Fruit fly (Drosophila melanogaster) whole organism, embryonic: ENCODE measurements around the gene Spn27A.
A peak's percentile ranks its signal among the peaks of the same experiment; 100 is the strongest.

Experiments
- C15 ChIP-seq: fragments of 200-800 bp; sonication (Bioruptor generic); IDR thresholded peaks from 3 replicates; pipeline ENCODE4 v1.3.6; 2022; ENCODE audit warnings: missing biosample characterization, missing genetic modification characterization
- CG10209 ChIP-seq: fragments of 200-800 bp; sonication (Bioruptor generic); optimal IDR thresholded peaks from 3 replicates; lab custom pipeline; 2017; ENCODE audit warnings: missing biosample characterization, mild to moderate bottlenecking, missing genetic modification characterization, missing genetic modification reagents
- CG10462 ChIP-seq: fragments of 200-800 bp; sonication (Bioruptor generic); optimal IDR thresholded peaks from 2 replicates; lab custom pipeline; 2016; ENCODE audit warnings: missing biosample characterization, missing genetic modification characterization
- CG10565 ChIP-seq: fragments of 200-800 bp; sonication (Bioruptor generic); optimal IDR thresholded peaks from 3 replicates; lab custom pipeline; 2016; ENCODE audit warnings: missing biosample characterization, mild to moderate bottlenecking, missing genetic modification characterization
- CG12219 ChIP-seq: fragments of 200-800 bp; sonication (Bioruptor generic); optimal IDR thresholded peaks from 3 replicates; lab custom pipeline; 2018; ENCODE audit warnings: missing biosample characterization, mild to moderate bottlenecking, missing genetic modification characterization
- CG12236 ChIP-seq: fragments of 200-800 bp; sonication (Bioruptor generic); optimal IDR thresholded peaks from 2 replicates; lab custom pipeline; 2016; ENCODE audit warnings: missing biosample characterization, missing genetic modification characterization
- CG1602 ChIP-seq: fragments of 200-800 bp; sonication (Bioruptor generic); optimal IDR thresholded peaks from 3 replicates; lab custom pipeline; 2016; ENCODE audit warnings: missing biosample characterization, missing genetic modification characterization
- CG1792 ChIP-seq: fragments of 200-800 bp; sonication (Bioruptor generic); optimal IDR thresholded peaks from 2 replicates; lab custom pipeline; 2016; ENCODE audit warnings: missing biosample characterization, missing genetic modification characterization
- CG18599 ChIP-seq: fragments of 200-800 bp; sonication (Bioruptor generic); optimal IDR thresholded peaks from 3 replicates; lab custom pipeline; 2017; ENCODE audit warnings: missing biosample characterization, missing genetic modification characterization, mild to moderate bottlenecking, moderate library complexity, missing genetic modification reagents
- CG31224 ChIP-seq: fragments of 200-800 bp; sonication (Bioruptor generic); IDR thresholded peaks from 2 replicates; pipeline ENCODE4 v1.3.6; 2022; ENCODE audit warnings: missing biosample characterization, missing genetic modification characterization
- CG4854 ChIP-seq: fragments of 200-800 bp; sonication (Bioruptor generic); optimal IDR thresholded peaks from 2 replicates; lab custom pipeline; 2016; ENCODE audit warnings: missing biosample characterization, missing genetic modification characterization, inconsistent platforms
- CG5180 ChIP-seq: fragments of 200-800 bp; sonication (Bioruptor generic); optimal IDR thresholded peaks from 3 replicates; lab custom pipeline; 2017; ENCODE audit warnings: missing biosample characterization, missing genetic modification characterization, mild to moderate bottlenecking, moderate library complexity, missing genetic modification reagents
- CG5245 ChIP-seq: fragments of 200-800 bp; sonication (Bioruptor generic); optimal IDR thresholded peaks from 3 replicates; lab custom pipeline; 2016; ENCODE audit warnings: missing biosample characterization, missing genetic modification characterization
- CG6689 ChIP-seq: fragments of 200-800 bp; sonication (Bioruptor generic); IDR thresholded peaks from 2 replicates; pipeline ENCODE4 v1.3.6; 2022; ENCODE audit warnings: missing biosample characterization, missing genetic modification characterization
- CG7357 ChIP-seq: fragments of 200-800 bp; sonication (Bioruptor generic); IDR thresholded peaks from 3 replicates; pipeline ENCODE4 v1.3.6; 2022; ENCODE audit warnings: missing biosample characterization, missing genetic modification characterization
- CG7963 ChIP-seq: fragments of 200-800 bp; sonication (Bioruptor generic); IDR thresholded peaks from 3 replicates; pipeline ENCODE4 v1.3.6; 2022; ENCODE audit warnings: missing biosample characterization, missing genetic modification characterization; ENCODE audit not compliant: partially characterized antibody
- CG9437 ChIP-seq: fragments of 200-800 bp; sonication (Bioruptor generic); optimal IDR thresholded peaks from 2 replicates; lab custom pipeline; 2018; ENCODE audit warnings: missing biosample characterization, mild to moderate bottlenecking, missing genetic modification characterization
- Ets65A ChIP-seq: fragments of 200-800 bp; sonication (Bioruptor generic); peaks from one replicate; lab custom pipeline; 2016; ENCODE audit warnings: missing biosample characterization, missing genetic modification characterization
- HLHmδ ChIP-seq: fragments of 200-800 bp; sonication (Bioruptor generic); optimal IDR thresholded peaks from 2 replicates; lab custom pipeline; 2018; ENCODE audit warnings: missing biosample characterization, mild to moderate bottlenecking, missing genetic modification characterization, moderate library complexity
- Hmx ChIP-seq: fragments of 200-800 bp; sonication (Bioruptor generic); optimal IDR thresholded peaks from 2 replicates; lab custom pipeline; 2016; ENCODE audit warnings: missing biosample characterization, missing genetic modification characterization
- PHDP ChIP-seq: fragments of 200-800 bp; sonication (Bioruptor generic); optimal IDR thresholded peaks from 3 replicates; lab custom pipeline; 2018; ENCODE audit warnings: missing biosample characterization, mild to moderate bottlenecking, missing genetic modification characterization, moderate library complexity
- Side ChIP-seq: fragments of 200-800 bp; sonication (Bioruptor generic); optimal IDR thresholded peaks from 2 replicates; lab custom pipeline; 2016; ENCODE audit warnings: missing biosample characterization, missing genetic modification characterization
- Sin3A ChIP-seq: fragments of >200 bp; optimal IDR thresholded peaks from 2 replicates; lab custom pipeline; 2018
- Ssrp ChIP-seq: fragments of 200-800 bp; sonication (Bioruptor generic); optimal IDR thresholded peaks from 2 replicates; lab custom pipeline; 2018; ENCODE audit warnings: missing biosample characterization, mild to moderate bottlenecking, missing genetic modification characterization, moderate library complexity
- Tbp ChIP-seq: fragments of >200 bp; optimal IDR thresholded peaks from 2 replicates; lab custom pipeline; 2018; ENCODE audit warnings: missing biosample characterization, missing genetic modification characterization
- YL-1 ChIP-seq: fragments of 200-800 bp; sonication (Bioruptor generic); optimal IDR thresholded peaks from 3 replicates; lab custom pipeline; 2017; ENCODE audit warnings: missing biosample characterization, mild to moderate bottlenecking, missing genetic modification characterization
- ara ChIP-seq: fragments of 200-800 bp; sonication (Bioruptor generic); IDR thresholded peaks from 2 replicates; pipeline ENCODE4 v1.3.6; 2022; ENCODE audit warnings: missing biosample characterization, missing genetic modification characterization
- ash1 ChIP-seq: fragments of 200-800 bp; sonication (Bioruptor generic); optimal IDR thresholded peaks from 2 replicates; lab custom pipeline; 2018; ENCODE audit warnings: missing biosample characterization, mild to moderate bottlenecking, missing genetic modification characterization
- btn ChIP-seq: fragments of 200-800 bp; sonication (Bioruptor generic); optimal IDR thresholded peaks from 2 replicates; lab custom pipeline; 2016; ENCODE audit warnings: missing biosample characterization, missing genetic modification characterization
- caup ChIP-seq: fragments of 200-800 bp; sonication (Bioruptor generic); optimal IDR thresholded peaks from 3 replicates; lab custom pipeline; 2017; ENCODE audit warnings: missing biosample characterization, mild to moderate bottlenecking, missing genetic modification characterization, moderate library complexity; ENCODE audit not compliant: severe bottlenecking
- corto ChIP-seq: fragments of 200-800 bp; sonication (Bioruptor generic); optimal IDR thresholded peaks from 2 replicates; lab custom pipeline; 2016; ENCODE audit warnings: missing biosample characterization, mild to moderate bottlenecking, missing genetic modification characterization, moderate library complexity
- danr ChIP-seq: fragments of 200-800 bp; sonication (Bioruptor generic); IDR thresholded peaks from 2 replicates; pipeline ENCODE4 v1.3.6; 2022; ENCODE audit warnings: missing biosample characterization, missing genetic modification characterization
- fd64A ChIP-seq: fragments of 200-800 bp; sonication (Bioruptor generic); optimal IDR thresholded peaks from 3 replicates; lab custom pipeline; 2018; ENCODE audit warnings: missing biosample characterization, mild to moderate bottlenecking, missing genetic modification characterization
- fd96Cb ChIP-seq: fragments of 200-800 bp; sonication (Bioruptor generic); optimal IDR thresholded peaks from 2 replicates; lab custom pipeline; 2018; ENCODE audit warnings: missing biosample characterization, mild to moderate bottlenecking, missing genetic modification characterization, moderate library complexity
- gem ChIP-seq: fragments of 200-800 bp; sonication (Bioruptor generic); optimal IDR thresholded peaks from 2 replicates; lab custom pipeline; 2019; ENCODE audit warnings: missing biosample characterization, mild to moderate bottlenecking, missing genetic modification characterization, moderate library complexity
- jing ChIP-seq: fragments of 200-800 bp; sonication (Bioruptor generic); optimal IDR thresholded peaks from 2 replicates; lab custom pipeline; 2018; ENCODE audit warnings: missing biosample characterization, mild to moderate bottlenecking, missing genetic modification characterization
- kay ChIP-seq: fragments of 200-800 bp; sonication (Bioruptor generic); optimal IDR thresholded peaks from 2 replicates; lab custom pipeline; 2016; ENCODE audit warnings: missing biosample characterization, missing genetic modification characterization
- kni ChIP-seq: fragments of 200-800 bp; sonication (Bioruptor generic); optimal IDR thresholded peaks from 3 replicates; lab custom pipeline; 2017; ENCODE audit warnings: mild to moderate bottlenecking, missing biosample characterization, missing genetic modification reagents, missing genetic modification characterization
- knrl ChIP-seq: fragments of 200-800 bp; sonication (Bioruptor generic); IDR thresholded peaks from 3 replicates; pipeline ENCODE4 v1.3.6; 2022; ENCODE audit warnings: missing biosample characterization, missing genetic modification characterization; ENCODE audit not compliant: partially characterized antibody
- lmd ChIP-seq: fragments of 200-800 bp; sonication (Bioruptor generic); IDR thresholded peaks from 2 replicates; pipeline ENCODE4 v1.3.6; 2022; ENCODE audit warnings: missing biosample characterization, missing genetic modification characterization
- lola ChIP-seq, 3 experiments: fragments of >200 bp in 2 of 3; fragments of 200-800 bp in 1 of 3; sonication (Bioruptor generic) in 1 of 3; optimal IDR thresholded peaks; 2 replicates each; lab custom pipeline; 2017 to 2019; ENCODE audit warnings: missing biosample characterization in 3 of 3, missing genetic modification characterization in 3 of 3, mild to moderate bottlenecking in 1 of 3, moderate library complexity in 1 of 3
- nau ChIP-seq: fragments of 200-800 bp; sonication (Bioruptor generic); optimal IDR thresholded peaks from 3 replicates; lab custom pipeline; 2017; ENCODE audit warnings: missing biosample characterization, mild to moderate bottlenecking, missing genetic modification characterization, missing genetic modification reagents
- nom ChIP-seq: fragments of 200-800 bp; sonication (Bioruptor generic); optimal IDR thresholded peaks from 2 replicates; lab custom pipeline; 2017; ENCODE audit warnings: missing biosample characterization, missing genetic modification characterization, mild to moderate bottlenecking, moderate library complexity, missing genetic modification reagents
- pfk ChIP-seq: fragments of 200-800 bp; sonication (Bioruptor generic); optimal IDR thresholded peaks from 2 replicates; lab custom pipeline; 2018; ENCODE audit warnings: missing biosample characterization, mild to moderate bottlenecking, missing genetic modification characterization, moderate library complexity
- run ChIP-seq: fragments of 200-800 bp; sonication (Bioruptor generic); optimal IDR thresholded peaks from 3 replicates; lab custom pipeline; 2018; ENCODE audit warnings: missing biosample characterization, mild to moderate bottlenecking, missing genetic modification characterization
- sqz ChIP-seq: fragments of 200-800 bp; sonication (Bioruptor generic); optimal IDR thresholded peaks from 3 replicates; lab custom pipeline; 2018; ENCODE audit warnings: missing biosample characterization, mild to moderate bottlenecking, missing genetic modification characterization
- trem ChIP-seq: fragments of 200-800 bp; optimal IDR thresholded peaks from 3 replicates; lab custom pipeline; 2019; ENCODE audit warnings: missing biosample characterization, mild to moderate bottlenecking, missing genetic modification characterization, moderate library complexity
- ttk ChIP-seq: fragments of 200-800 bp; sonication (Bioruptor generic); IDR thresholded peaks from 2 replicates; pipeline ENCODE4 v2.1.2; 2022; ENCODE audit warnings: missing biosample characterization, missing genetic modification characterization
- vnd ChIP-seq: fragments of 200-800 bp; sonication (Bioruptor generic); IDR thresholded peaks from 3 replicates; pipeline ENCODE4 v1.3.6; 2022; ENCODE audit warnings: missing biosample characterization, missing genetic modification characterization; ENCODE audit not compliant: partially characterized antibody
- wdn ChIP-seq: fragments of 200-800 bp; sonication (Bioruptor generic); IDR thresholded peaks from 2 replicates; pipeline ENCODE4 v1.3.6; 2022; ENCODE audit warnings: missing biosample characterization, missing genetic modification characterization

The Spn27A gene

DNA sequence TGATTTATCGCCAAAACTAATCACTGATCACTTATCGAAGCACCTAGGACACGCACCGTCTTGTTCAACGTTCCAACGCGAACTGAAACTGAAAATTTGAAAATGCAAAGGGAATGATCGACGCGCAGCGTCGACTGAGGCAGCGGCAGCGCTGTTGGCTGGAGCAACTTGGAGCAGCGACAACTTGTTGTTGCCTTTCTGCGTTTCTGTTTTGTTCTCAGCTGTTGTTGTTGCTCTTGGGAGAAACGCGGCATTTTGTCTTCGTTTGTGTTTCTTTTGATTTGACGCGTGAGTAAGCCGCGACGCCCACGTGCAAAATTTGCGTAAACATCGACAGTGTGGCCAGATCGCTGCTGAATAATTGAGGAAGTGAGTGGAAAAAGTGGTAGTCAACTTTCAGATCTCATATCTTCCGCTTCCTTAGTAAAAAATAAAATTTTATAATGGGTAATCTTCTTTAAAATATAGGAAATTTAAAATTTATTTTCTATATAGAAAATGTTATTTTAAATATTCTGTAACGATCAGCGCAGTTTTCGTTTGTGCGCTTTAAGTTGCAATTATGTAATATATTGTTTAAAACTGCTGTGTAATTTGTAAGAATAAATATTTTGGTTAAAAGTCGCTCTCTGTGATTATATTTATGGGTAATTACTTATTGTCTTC, 36.0 kb upstream of the Spn27A start, which contains the start of gene Tsp (continued):
- TF ChIP-seq pfk (GFP tag; lab: Kevin White, UChicago) (no peak), CG9437 (GFP tag; lab: Kevin White, UChicago) (no peak), vnd (GFP tag; lab: Robert Waterston, UW) (no peak), CG5180 (peak; percentile 59), gem (peak; percentile 26), CG12236 (GFP tag; lab: Kevin White, UChicago) (no peak), ash1 (GFP tag; lab: Kevin White, UChicago) (no peak), jing (no peak), CG7963 (GFP tag; lab: Robert Waterston, UW) (no peak), kay (GFP tag; lab: Kevin White, UChicago) (no peak), wdn (GFP tag; lab: Robert Waterston, UW) (no peak), ara (no peak), Tbp (GFP tag; lab: Kevin White, UChicago) (no peak), HLHmδ (no peak), CG10462 (GFP tag; lab: Kevin White, UChicago) (no peak), Ets65A (GFP tag; lab: Kevin White, UChicago) (peak; percentile 30), CG18599 (GFP tag; lab: Kevin White, UChicago) (no peak), fd96Cb (tag; lab: Kevin White, UChicago) (no peak), btn (no peak), PHDP (no peak), danr (GFP tag; lab: Robert Waterston, UW) (no peak), nau (GFP tag; lab: Kevin White, UChicago) (no peak), lmd (no peak), fd64A (no peak), kni (GFP tag; lab: Kevin White, UChicago) (no peak), CG12219 (GFP tag; lab: Kevin White, UChicago) (no peak), CG7357 (no peak), Hmx (no peak), CG5245 (GFP tag; lab: Kevin White, UChicago) (no peak), corto (no peak), Side (GFP tag; lab: Kevin White, UChicago) (no peak), lola (GFP tag; optimal IDR thresholded peaks at IDR 0.05; lab: Kevin White, UChicago) (no peak), CG10209 (no peak), knrl (GFP tag; lab: Robert Waterston, UW) (no peak), trem (no peak), caup (no peak), nom (GFP tag; lab: Kevin White, UChicago) (peak; percentile 46), C15 (no peak), Ssrp (tag; lab: Kevin White, UChicago) (no peak), run (no peak), CG6689 (GFP tag; lab: Robert Waterston, UW) (no peak), YL-1 (GFP tag; lab: Kevin White, UChicago) (no peak), CG10565 (GFP tag; lab: Kevin White, UChicago) (no peak), Sin3A (lab: Kevin White, UChicago) (no peak), ttk (GFP tag; lab: Robert Waterston, UW) (no peak), CG31224 (no peak), CG1602 (GFP tag; lab: Kevin White, UChicago) (no peak), CG4854 (no peak), CG1792 (no peak), sqz (GFP tag; lab: Kevin White, UChicago) (no peak)
